Fruit fly (Drosophila melanogaster): ENCODE data around the gene svp.

DNA sequence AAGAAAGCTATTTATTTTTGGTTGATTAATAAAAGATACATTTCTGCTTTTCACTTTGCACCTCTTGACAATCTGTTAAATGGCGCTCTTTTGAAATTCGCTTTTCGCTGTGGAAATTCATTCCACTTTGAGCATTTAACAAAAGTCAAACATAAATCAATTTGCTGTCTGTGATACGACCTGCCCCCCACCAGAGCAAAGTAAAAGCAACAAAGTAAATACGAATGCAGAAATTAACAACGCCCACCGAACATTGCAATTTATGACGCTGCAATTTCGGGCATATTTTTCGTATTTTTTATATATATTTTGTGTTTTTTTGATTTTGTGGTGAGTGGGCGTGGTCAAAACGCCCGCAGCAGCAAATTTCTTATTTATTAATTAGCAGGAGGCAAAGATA, 27.1 kb downstream of the svp start:
- TF ChIP-seq ovo (GFP tag; optimal IDR thresholded peaks at IDR 0.05): no peak
- TF ChIP-seq CG5204 (GFP tag; optimal IDR thresholded peaks at IDR 0.05): no peak
- no peak for TF ChIP-seq Clk (GFP tag; optimal IDR thresholded peaks at IDR 0.05)
- no peak for TF ChIP-seq pad (GFP tag; optimal IDR thresholded peaks at IDR 0.05)
- no peak for TF ChIP-seq CG11617 (GFP tag; optimal IDR thresholded peaks at IDR 0.05)
- no peak for TF ChIP-seq kay (GFP tag; ENCODE audit: borderline replicate concordance)
- TF ChIP-seq CG1620 (GFP tag; optimal IDR thresholded peaks at IDR 0.05): no peak
- no peak for TF ChIP-seq Mnt (GFP tag; optimal IDR thresholded peaks at IDR 0.05)
- TF ChIP-seq tj (GFP tag; optimal IDR thresholded peaks at IDR 0.05): no peak
- no peak for TF ChIP-seq cnc (optimal IDR thresholded peaks at IDR 0.05)
- TF ChIP-seq Hr96 (GFP tag; optimal IDR thresholded peaks at IDR 0.05): no peak
- no peak for TF ChIP-seq bab1 (GFP tag; optimal IDR thresholded peaks at IDR 0.05)
- no peak for TF ChIP-seq Crg-1 (GFP tag; optimal IDR thresholded peaks at IDR 0.05)
- no peak for TF ChIP-seq CG14711 (tag; optimal IDR thresholded peaks at IDR 0.05)

All from whole organism, adult.